Fruit fly (Drosophila melanogaster) whole organism, prepupa: ENCODE measurements around the gene CG12470.
A peak's percentile ranks its signal among the peaks of the same experiment; 100 is the strongest.

Experiments
- CG10669 ChIP-seq: fragments of 200-800 bp; sonication (Bioruptor generic); optimal IDR thresholded peaks from 3 replicates; lab custom pipeline; 2018; ENCODE audit warnings: missing biosample characterization, mild to moderate bottlenecking, missing genetic modification characterization, moderate library complexity
- CG11294 ChIP-seq: fragments of 200-800 bp; sonication (Bioruptor generic); IDR thresholded peaks from 2 replicates; pipeline ENCODE4 v1.3.6; 2022; ENCODE audit warnings: missing biosample characterization, missing genetic modification characterization
- CG32006 ChIP-seq: fragments of 200-800 bp; sonication (Bioruptor generic); optimal IDR thresholded peaks from 3 replicates; lab custom pipeline; 2017; ENCODE audit warnings: missing biosample characterization, mild to moderate bottlenecking, missing genetic modification characterization
- CG4318 ChIP-seq: fragments of 200-800 bp; sonication (Bioruptor generic); optimal IDR thresholded peaks from 3 replicates; lab custom pipeline; 2017; ENCODE audit warnings: missing biosample characterization, mild to moderate bottlenecking, missing genetic modification characterization
- Eip78C ChIP-seq: fragments of 200-800 bp; sonication (Bioruptor generic); peaks from one replicate; lab custom pipeline; 2016; ENCODE audit warnings: missing biosample characterization, missing genetic modification characterization
- Eip93F ChIP-seq: fragments of 200-800 bp; sonication (Bioruptor generic); optimal IDR thresholded peaks from 2 replicates; lab custom pipeline; 2016; ENCODE audit warnings: missing biosample characterization, mild to moderate bottlenecking, missing genetic modification characterization
- fd59A ChIP-seq: fragments of 200-800 bp; sonication (Bioruptor generic); optimal IDR thresholded peaks from 2 replicates; lab custom pipeline; 2017; ENCODE audit warnings: missing biosample characterization, mild to moderate bottlenecking, missing genetic modification characterization, missing genetic modification reagents
- pdm3 ChIP-seq: fragments of 200-800 bp; sonication (Bioruptor generic); optimal IDR thresholded peaks from 3 replicates; lab custom pipeline; 2016; ENCODE audit warnings: missing biosample characterization, missing genetic modification characterization
- ss ChIP-seq, 2 experiments: fragments of 200-800 bp; sonication (Bioruptor generic); optimal IDR thresholded peaks; 2 replicates in 1 of 2; 3 replicates in 1 of 2; lab custom pipeline; 2017 to 2018; ENCODE audit warnings: mild to moderate bottlenecking in 2 of 2, missing biosample characterization in 2 of 2, missing genetic modification characterization in 2 of 2, moderate library complexity in 1 of 2

Gene CG12470

DNA sequence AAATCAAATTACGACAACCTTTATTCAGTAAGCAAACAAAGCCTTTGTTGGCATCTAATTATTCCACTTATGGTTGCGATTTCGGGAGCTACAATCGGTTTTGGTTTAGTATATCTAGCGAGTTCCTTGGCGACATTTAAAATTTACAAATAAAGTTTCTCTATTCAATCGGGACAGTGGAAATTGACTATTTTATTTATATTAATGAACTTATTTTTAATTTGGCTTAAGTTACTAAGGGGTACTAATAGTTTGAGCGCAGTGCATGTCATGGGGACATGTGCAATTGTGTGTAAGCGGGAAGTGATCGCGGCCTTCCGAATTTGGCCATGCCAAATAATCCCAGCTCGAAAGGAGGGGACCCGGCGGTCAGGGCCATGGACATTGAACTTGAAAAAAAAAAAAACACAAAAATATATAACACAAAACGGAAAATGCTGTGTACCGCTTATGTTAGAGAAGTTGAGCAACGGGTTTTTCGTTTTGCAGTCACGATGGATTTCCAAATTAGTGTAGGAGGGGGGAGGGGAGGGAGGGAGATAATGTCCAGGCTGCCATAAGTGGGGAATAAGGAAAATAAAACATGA is 46.5 kb downstream of the CG12470 start (continued):
- TF ChIP-seq ss (GFP tag; optimal IDR thresholded peaks at IDR 0.05; lab: Kevin White, UChicago), result no peak
- peak; percentile 54 for TF ChIP-seq Eip78C
- TF ChIP-seq fd59A, result no peak
- no peak for TF ChIP-seq Eip93F (GFP tag; lab: Kevin White, UChicago)
- TF ChIP-seq CG10669 (GFP tag; lab: Kevin White, UChicago), result no peak
- TF ChIP-seq pdm3 (GFP tag; lab: Kevin White, UChicago), result peak; percentile 17
- TF ChIP-seq CG4318 (GFP tag; lab: Kevin White, UChicago), result peak; percentile 10
- TF ChIP-seq, all 60 proteins: peak for 9

DNA sequence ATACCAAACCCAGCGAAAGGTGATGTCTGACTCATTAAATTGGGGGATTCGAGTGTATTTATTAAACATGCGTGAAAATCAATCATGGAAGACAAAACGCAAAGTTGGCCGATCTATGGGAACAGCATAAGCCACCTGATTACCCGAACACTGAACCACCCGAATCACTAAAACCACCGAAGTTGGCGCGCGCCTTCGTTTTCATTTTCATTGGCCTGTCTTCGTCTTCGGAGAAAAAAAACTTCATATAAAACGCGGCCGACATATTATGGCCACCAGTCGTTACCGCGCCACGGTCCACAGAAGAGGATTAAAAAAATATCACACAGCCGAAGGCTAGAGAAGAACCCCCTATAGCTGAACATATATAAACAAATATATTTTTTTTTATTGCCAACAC is 48.7 kb downstream of the CG12470 start, which contains the start of gene y:
Gene y, plus strand, starts transcription at position 278 of the 400 bp plus-strand sequence.
- no peak for TF ChIP-seq CG11294
- no peak for TF ChIP-seq CG32006 (GFP tag; lab: Kevin White, UChicago)
- peak; percentile 43 for TF ChIP-seq Eip78C
